Worm (Caenorhabditis elegans) whole organism, L3 larva: ENCODE data around the gene Y75B8A.13.

Experiments
- ama-1 ChIP-seq: fragments of 150-350 bp; optimal IDR thresholded peaks from 2 replicates; lab custom pipeline; 2018
- ceh-9 ChIP-seq: sonication (generic microtip); optimal IDR thresholded peaks from 2 replicates; lab custom pipeline; 2018; ENCODE audit warnings: missing biosample characterization, missing genetic modification characterization
- elt-2 ChIP-seq: sonication (generic microtip); optimal IDR thresholded peaks from 2 replicates; lab custom pipeline; 2016; ENCODE audit warnings: missing genetic modification reagents, mild to moderate bottlenecking, missing genetic modification characterization, missing compliant biosample characterization
- elt-3 ChIP-seq, 3 experiments: fragments of 150-350 bp in 1 of 3; sonication (generic microtip) in 2 of 3; optimal IDR thresholded peaks; 2 replicates in 2 of 3; 4 replicates in 1 of 3; lab custom pipeline; 2014 to 2017; ENCODE audit warnings: missing biosample characterization in 3 of 3, missing genetic modification characterization in 3 of 3
- fos-1 ChIP-seq: fragments of 150-350 bp; optimal IDR thresholded peaks from 2 replicates; lab custom pipeline; 2014; ENCODE audit warnings: missing biosample characterization, missing genetic modification characterization
- nhr-11 ChIP-seq: fragments of 150-350 bp; optimal IDR thresholded peaks from 2 replicates; lab custom pipeline; 2014; ENCODE audit warnings: missing biosample characterization, missing genetic modification characterization
- nhr-237 ChIP-seq: fragments of 150-350 bp; optimal IDR thresholded peaks from 2 replicates; lab custom pipeline; 2014; ENCODE audit warnings: missing biosample characterization, missing genetic modification characterization
- pha-4 ChIP-seq: fragments of 150-350 bp; optimal IDR thresholded peaks from 2 replicates; lab custom pipeline; 2014; ENCODE audit warnings: missing biosample characterization, missing genetic modification reagents, missing genetic modification characterization
- pqm-1 ChIP-seq: fragments of 150-350 bp; optimal IDR thresholded peaks from 2 replicates; lab custom pipeline; 2017; ENCODE audit warnings: missing biosample characterization, missing genetic modification characterization, inconsistent platforms
- skn-1 ChIP-seq: fragments of 150-350 bp; optimal IDR thresholded peaks from 2 replicates; lab custom pipeline; 2014; ENCODE audit warnings: missing biosample characterization, missing genetic modification characterization
- tbx-2 ChIP-seq: sonication (generic microtip); optimal IDR thresholded peaks from 2 replicates; lab custom pipeline; 2016; ENCODE audit warnings: mild to moderate bottlenecking, missing genetic modification characterization, missing compliant biosample characterization
- unc-62 ChIP-seq: fragments of 150-350 bp; sonication (generic microtip); optimal IDR thresholded peaks from 4 replicates; lab custom pipeline; 2014; ENCODE audit warnings: missing biosample characterization, missing genetic modification reagents, missing genetic modification characterization
- ztf-4 ChIP-seq: fragments of 150-350 bp; optimal IDR thresholded peaks from 2 replicates; lab custom pipeline; 2014; ENCODE audit warnings: missing biosample characterization, missing genetic modification characterization

DNA sequence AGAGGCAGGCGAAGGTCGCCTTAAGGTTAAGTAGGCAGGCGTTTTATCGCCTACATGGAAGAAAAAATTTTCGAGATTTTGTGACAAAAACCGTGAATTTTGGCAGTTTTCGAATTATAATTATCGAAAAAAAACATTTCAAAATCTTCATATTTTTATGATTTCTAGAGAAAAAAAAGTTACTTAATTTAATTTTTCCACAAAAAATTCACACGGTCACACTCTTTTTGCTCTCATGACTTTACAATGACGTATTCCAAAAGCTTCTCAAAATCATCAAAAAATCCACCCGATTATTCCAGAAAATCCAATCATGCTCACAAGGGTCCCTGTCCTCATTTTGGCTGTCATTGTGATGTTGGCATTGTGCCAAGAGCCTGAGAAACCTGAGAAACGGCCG, 29.4 kb downstream of the Y75B8A.13 start, which contains the start of gene lury-1:
- TF ChIP-seq nhr-237 (tag; lab: Kevin White, UChicago) (no peak), fos-1 (no peak), ztf-4 (tag; lab: Kevin White, UChicago) (no peak), unc-62 (GFP tag; lab: Kevin White, UChicago) (no peak), ama-1 (no peak), pqm-1 (tag; lab: Kevin White, UChicago) (no peak), ceh-9 (no peak), skn-1 (tag; lab: Kevin White, UChicago) (no peak), nhr-11 (tag; lab: Kevin White, UChicago) (no peak), tbx-2 (tag; lab: Kevin White, UChicago) (no peak), elt-3 (tag; optimal IDR thresholded peaks at IDR 0.05; lab: Kevin White, UChicago) (no peak), elt-2 (tag; lab: Kevin White, UChicago) (no peak), pha-4 (tag; lab: Kevin White, UChicago) (no peak)
